Worm (Caenorhabditis elegans): Measurements from ENCODE around the gene enu-3.6.

DNA sequence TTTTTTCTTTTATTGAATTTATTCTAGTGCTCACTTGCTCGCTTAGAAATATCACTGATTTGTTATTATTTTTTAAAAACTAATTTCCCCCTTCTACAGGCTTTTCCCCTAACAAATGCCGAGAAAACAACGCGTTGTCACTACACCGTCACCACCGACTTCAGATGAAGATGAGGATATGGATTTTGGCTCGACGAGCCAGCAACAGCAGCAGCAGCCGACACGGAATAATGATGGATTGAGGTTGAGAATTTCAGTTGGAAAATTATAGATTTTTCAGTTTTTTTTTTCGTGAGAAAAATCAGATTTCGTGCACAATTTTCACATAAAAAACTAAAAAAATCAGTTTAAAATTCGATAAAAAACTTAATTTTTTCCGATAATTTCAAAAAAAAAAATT, 12.8 kb downstream of the enu-3.6 start, which contains the start of gene dpy-28:
- TF ChIP-seq nhr-43 (tag; optimal IDR thresholded peaks at IDR 0.05; ENCODE audit: poor library complexity, severe bottlenecking): no peak
- no peak for TF ChIP-seq snpc-4 (tag; optimal IDR thresholded peaks at IDR 0.05)
- TF ChIP-seq nhr-237 (tag; optimal IDR thresholded peaks at IDR 0.05): no peak
- TF ChIP-seq nhr-11 (tag; optimal IDR thresholded peaks at IDR 0.05): no peak
- TF ChIP-seq nhr-25 (tag; optimal IDR thresholded peaks at IDR 0.05): no peak
- TF ChIP-seq zag-1 (tag; optimal IDR thresholded peaks at IDR 0.05): no peak
- TF ChIP-seq nhr-77 (tag; optimal IDR thresholded peaks at IDR 0.05): no peak
- TF ChIP-seq ceh-16 (tag; optimal IDR thresholded peaks at IDR 0.05): no peak
- no peak for TF ChIP-seq sea-2 (GFP tag; optimal IDR thresholded peaks at IDR 0.05)
